Worm (Caenorhabditis elegans): Measurements from ENCODE around the gene C18B10.6.

ce11 chrV:7432441-7433146, 48.3 kb downstream of the C18B10.6 start:
- TF ChIP-seq nhr-28 (tag; optimal IDR thresholded peaks at IDR 0.05) (no peak), ceh-28 (tag; optimal IDR thresholded peaks at IDR 0.05) (no peak), nhr-76 (tag; optimal IDR thresholded peaks at IDR 0.05) (no peak), jun-1 (tag; optimal IDR thresholded peaks at IDR 0.05) (no peak), nhr-25 (tag; optimal IDR thresholded peaks at IDR 0.05) (no peak), ceh-82 (tag; optimal IDR thresholded peaks at IDR 0.05) (no peak), nfya-1 (tag; optimal IDR thresholded peaks at IDR 0.05; ENCODE audit: insufficient read depth) (no peak)
